Fruit fly (Drosophila melanogaster): ENCODE measurements around the gene CG15628.

Gene CG15628

DNA sequence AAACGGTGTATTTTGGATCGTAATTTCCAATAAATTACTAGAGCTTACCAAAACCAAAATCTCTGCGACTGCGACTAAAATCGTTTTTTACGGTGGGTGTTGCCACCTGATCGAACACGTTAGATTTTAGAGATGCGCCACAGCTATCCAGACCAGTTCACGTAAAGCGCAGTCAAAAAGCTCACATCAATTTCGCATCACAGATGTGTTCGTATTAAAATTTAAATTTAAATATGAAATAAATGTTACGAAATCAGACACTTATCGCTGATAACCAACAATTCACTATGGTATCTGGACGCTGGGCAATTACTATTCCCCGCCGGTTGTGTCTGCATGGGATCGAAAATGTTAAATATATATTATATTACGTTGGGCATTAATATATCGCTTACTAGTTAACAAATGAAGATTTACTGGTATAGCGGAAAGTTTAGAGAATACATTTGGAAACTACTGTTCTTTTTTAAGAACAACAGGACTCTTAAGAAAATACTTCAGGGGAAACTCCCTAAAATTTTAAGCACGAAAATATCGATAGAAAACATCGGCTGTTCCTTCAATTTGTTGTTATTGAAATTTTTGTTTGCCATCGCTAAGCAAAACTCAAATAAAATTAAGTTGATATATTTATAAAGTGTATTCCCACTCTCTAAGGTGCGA is 25.7 kb downstream of the CG15628 start, which contains the start of the genes mxt and CG11927 (continued):
- TF ChIP-seq BtbVII (GFP tag; optimal IDR thresholded peaks at IDR 0.05), result no peak
- peak; percentile 5 for TF ChIP-seq CG33213 (GFP tag; optimal IDR thresholded peaks at IDR 0.05)
- peak; percentile 76 for TF ChIP-seq CG30403 (GFP tag; optimal IDR thresholded peaks at IDR 0.05)
- no peak for TF ChIP-seq CG7372 (GFP tag; IDR thresholded peaks at IDR 0.05)
- peak; percentile 85 for TF ChIP-seq CG34224 (GFP tag; IDR thresholded peaks at IDR 0.05; ENCODE audit: partially characterized antibody)
- TF ChIP-seq dan (GFP tag; IDR thresholded peaks at IDR 0.05), result no peak
- TF ChIP-seq bsh (GFP tag; optimal IDR thresholded peaks at IDR 0.05), result peak in 1 of 2 experiments; percentile 1
- no peak for TF ChIP-seq Dip2 (GFP tag; IDR thresholded peaks at IDR 0.05)
- TF ChIP-seq maf-S (GFP tag; optimal IDR thresholded peaks at IDR 0.05), result peak; percentile 9
- no peak for TF ChIP-seq gsb (GFP tag; IDR thresholded peaks at IDR 0.05)
- TF ChIP-seq CG2120 (GFP tag; optimal IDR thresholded peaks at IDR 0.05), result peak; percentile 73
- no peak for TF ChIP-seq Tbp (GFP tag; optimal IDR thresholded peaks at IDR 0.05)
- TF ChIP-seq pb (GFP tag; optimal IDR thresholded peaks at IDR 0.05), result no peak
- TF ChIP-seq sd (tag; optimal IDR thresholded peaks at IDR 0.05), result no peak
- peak; percentile 82 for TF ChIP-seq sna (GFP tag; IDR thresholded peaks at IDR 0.05; ENCODE audit: partially characterized antibody)
- no peak for TF ChIP-seq ftz-f1 (GFP tag; optimal IDR thresholded peaks at IDR 0.05)
- TF ChIP-seq ham (GFP tag; IDR thresholded peaks at IDR 0.05), result no peak
- peak; percentile 71 for TF ChIP-seq CG12155 (GFP tag; optimal IDR thresholded peaks at IDR 0.05)
- no peak for TF ChIP-seq CG13296 (GFP tag; optimal IDR thresholded peaks at IDR 0.05)
- peak; percentile 88; the same call in 2 of the 3 replicates for TF ChIP-seq mld (GFP tag; IDR thresholded peaks at IDR 0.05; ENCODE audit: partially characterized antibody)
- peak; percentile 10 for TF ChIP-seq trem (tag; optimal IDR thresholded peaks at IDR 0.05)
- TF ChIP-seq tgo (GFP tag; IDR thresholded peaks at IDR 0.05), result no peak
- peak; percentile 43 for TF ChIP-seq CG4617 (GFP tag; optimal IDR thresholded peaks at IDR 0.05; ENCODE audit: borderline replicate concordance)
- TF ChIP-seq HHEX (GFP tag; optimal IDR thresholded peaks at IDR 0.05), result no peak
- TF ChIP-seq CG12391 (tag; optimal IDR thresholded peaks at IDR 0.05), result peak; percentile 52
- no peak for TF ChIP-seq wor (GFP tag; IDR thresholded peaks at IDR 0.05)
- no peak for TF ChIP-seq CG9876 (GFP tag; optimal IDR thresholded peaks at IDR 0.05)
- no peak for TF ChIP-seq CG13624 (GFP tag; optimal IDR thresholded peaks at IDR 0.05)
- no peak for TF ChIP-seq CG12299 (tag; optimal IDR thresholded peaks at IDR 0.05)
- no peak for TF ChIP-seq CG43689 (GFP tag; IDR thresholded peaks at IDR 0.05)
- TF ChIP-seq lilli (GFP tag; optimal IDR thresholded peaks at IDR 0.05), result peak; percentile 75
- TF ChIP-seq Hand (GFP tag; optimal IDR thresholded peaks at IDR 0.05), result no peak
- no peak for TF ChIP-seq pan (optimal IDR thresholded peaks at IDR 0.05)
- TF ChIP-seq pan (GFP tag; optimal IDR thresholded peaks at IDR 0.05 in 1 of 2, IDR thresholded peaks at IDR 0.05 in 1 of 2), result peak in 1 of 2 experiments; percentile 68
- TF ChIP-seq CG11695 (GFP tag; IDR thresholded peaks at IDR 0.05), result no peak
- no peak for TF ChIP-seq Oli (tag; optimal IDR thresholded peaks at IDR 0.05)
- TF ChIP-seq HLH3B (GFP tag; IDR thresholded peaks at IDR 0.05), result no peak
- no peak for TF ChIP-seq Adf1 (GFP tag; IDR thresholded peaks at IDR 0.05)
- peak; percentile 71; the same call in 2 of the 3 replicates for TF ChIP-seq zfh1 (GFP tag; IDR thresholded peaks at IDR 0.05)
- no peak for TF ChIP-seq gfzf (GFP tag; optimal IDR thresholded peaks at IDR 0.05)
- TF ChIP-seq CG2875 (GFP tag; optimal IDR thresholded peaks at IDR 0.05), result no peak
- TF ChIP-seq sug (tag; optimal IDR thresholded peaks at IDR 0.05), result peak; percentile 49
- TF ChIP-seq grn (GFP tag; optimal IDR thresholded peaks at IDR 0.05), result no peak
- TF ChIP-seq CG31441 (GFP tag; IDR thresholded peaks at IDR 0.05), result no peak
- TF ChIP-seq crc (GFP tag; optimal IDR thresholded peaks at IDR 0.05), result no peak
- peak; percentile 56 for TF ChIP-seq pnt (GFP tag; optimal IDR thresholded peaks at IDR 0.05)
- no peak for TF ChIP-seq Usf (GFP tag; optimal IDR thresholded peaks at IDR 0.05)
- no peak for TF ChIP-seq lmd (GFP tag; IDR thresholded peaks at IDR 0.05)
- peak; percentile 61 for TF ChIP-seq Chrac-16 (GFP tag; optimal IDR thresholded peaks at IDR 0.05)
- TF ChIP-seq Hr3 (GFP tag; optimal IDR thresholded peaks at IDR 0.05), result peak; percentile 52
- TF ChIP-seq CG3847 (GFP tag; IDR thresholded peaks at IDR 0.05), result peak; percentile 56
